Worm (Caenorhabditis elegans) whole organism, mixed stage, embryonic: ENCODE data around the gene dro-1.

Experiments used
- ceh-39 ChIP-seq: fragments of 150-350 bp; optimal IDR thresholded peaks from 2 replicates; lab custom pipeline; 2014; ENCODE audit warnings: missing biosample characterization, missing genetic modification characterization
- elt-3 ChIP-seq: fragments of 150-350 bp; optimal IDR thresholded peaks from 2 replicates; lab custom pipeline; 2014; ENCODE audit warnings: missing biosample characterization, missing genetic modification characterization
- lsy-2 ChIP-seq: fragments of 150-350 bp; optimal IDR thresholded peaks from 2 replicates; lab custom pipeline; 2014; ENCODE audit warnings: missing biosample characterization, missing genetic modification characterization
- nhr-237 ChIP-seq: fragments of 150-350 bp; optimal IDR thresholded peaks from 2 replicates; lab custom pipeline; 2014; ENCODE audit warnings: missing biosample characterization, missing genetic modification characterization
- nhr-28 ChIP-seq: fragments of 150-350 bp; optimal IDR thresholded peaks from 2 replicates; lab custom pipeline; 2014; ENCODE audit warnings: missing biosample characterization, missing genetic modification characterization
- unc-39 ChIP-seq: fragments of 150-350 bp; optimal IDR thresholded peaks from 2 replicates; lab custom pipeline; 2014; ENCODE audit warnings: missing biosample characterization, missing genetic modification characterization
- ztf-11 ChIP-seq: fragments of 150-350 bp; optimal IDR thresholded peaks from 2 replicates; lab custom pipeline; 2014; ENCODE audit warnings: missing biosample characterization, missing genetic modification characterization

DNA sequence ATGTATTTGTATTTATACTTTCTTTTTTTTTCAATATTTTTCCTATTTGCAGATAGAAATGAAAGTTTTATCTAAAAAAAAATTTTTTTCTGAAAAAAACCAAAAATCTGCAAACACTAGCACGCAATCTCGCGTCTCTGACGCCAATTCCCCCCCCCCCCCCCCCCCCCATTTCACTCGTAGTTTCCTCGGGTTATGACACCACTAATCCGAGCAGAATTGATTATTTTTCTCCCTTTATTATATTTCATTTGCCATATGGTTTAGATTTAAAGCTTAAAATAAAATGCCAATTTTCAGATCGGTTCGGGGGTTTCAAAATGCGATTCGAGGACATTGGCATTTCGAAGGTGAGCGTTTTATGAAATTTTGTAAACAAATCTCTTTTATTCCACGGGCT, 4.3 kb downstream of the dro-1 start, which contains the start of gene mtm-6:
- TF ChIP-seq nhr-28 (no peak), unc-39 (tag; lab: Kevin White, UChicago) (no peak), nhr-237 (no peak), ztf-11 (tag; lab: Kevin White, UChicago) (no peak), ceh-39 (tag; lab: Kevin White, UChicago) (no peak), elt-3 (no peak), lsy-2 (no peak)
